Worm (Caenorhabditis elegans) whole organism, mixed stage, embryonic: ENCODE measurements around the gene C04E12.4.
"Not testable (repeated sequence)": the region's sequence is repeated elsewhere in the genome, so short reads cannot be mapped to it uniquely, and the experiment has no call there.

Experiments used
- M03D4.4 ChIP-seq: sonication (generic microtip); optimal IDR thresholded peaks from 2 replicates; lab custom pipeline; 2017; ENCODE audit warnings: mild to moderate bottlenecking, missing genetic modification characterization, missing compliant biosample characterization
- ceh-39 ChIP-seq: fragments of 150-350 bp; optimal IDR thresholded peaks from 2 replicates; lab custom pipeline; 2014; ENCODE audit warnings: missing biosample characterization, missing genetic modification characterization
- ceh-43 ChIP-seq: fragments of 200-800 bp; sonication (Bioruptor generic); optimal IDR thresholded peaks from 2 replicates; lab custom pipeline; 2018; ENCODE audit warnings: mild to moderate bottlenecking, missing genetic modification characterization, moderate library complexity, missing compliant biosample characterization
- ceh-83 ChIP-seq: fragments of 200-800 bp; sonication (Bioruptor generic); optimal IDR thresholded peaks from 2 replicates; lab custom pipeline; 2018; ENCODE audit warnings: mild to moderate bottlenecking, missing genetic modification characterization, missing compliant biosample characterization
- ces-1 ChIP-seq: fragments of 150-350 bp; optimal IDR thresholded peaks from 2 replicates; lab custom pipeline; 2014; ENCODE audit warnings: missing biosample characterization, missing genetic modification reagents, missing genetic modification characterization
- drap-1 ChIP-seq: fragments of 200-800 bp; sonication (Bioruptor generic); optimal IDR thresholded peaks from 3 replicates; lab custom pipeline; 2018; ENCODE audit warnings: mild to moderate bottlenecking, missing genetic modification characterization, missing compliant biosample characterization
- elt-3 ChIP-seq: fragments of 150-350 bp; optimal IDR thresholded peaks from 2 replicates; lab custom pipeline; 2014; ENCODE audit warnings: missing biosample characterization, missing genetic modification characterization
- flh-1 ChIP-seq: fragments of 200-800 bp; sonication (Bioruptor generic); optimal IDR thresholded peaks from 2 replicates; lab custom pipeline; 2018; ENCODE audit warnings: mild to moderate bottlenecking, missing genetic modification characterization, moderate library complexity, missing compliant biosample characterization
- ham-2 ChIP-seq: fragments of 200-800 bp; sonication (Bioruptor generic); optimal IDR thresholded peaks from 2 replicates; lab custom pipeline; 2018; ENCODE audit warnings: mild to moderate bottlenecking, missing genetic modification characterization, missing compliant biosample characterization
- hlh-1 ChIP-seq: fragments of 150-350 bp; optimal IDR thresholded peaks from 2 replicates; lab custom pipeline; 2014; ENCODE audit warnings: missing biosample characterization, missing genetic modification reagents, missing genetic modification characterization
- lin-13 ChIP-seq: fragments of 150-350 bp; optimal IDR thresholded peaks from 2 replicates; lab custom pipeline; 2014; ENCODE audit warnings: missing biosample characterization, missing genetic modification characterization
- lin-32 ChIP-seq: fragments of 200-800 bp; sonication (Bioruptor generic); optimal IDR thresholded peaks from 2 replicates; lab custom pipeline; 2018; ENCODE audit warnings: mild to moderate bottlenecking, missing genetic modification characterization, missing compliant biosample characterization
- mab-5 ChIP-seq: fragments of 150-350 bp; optimal IDR thresholded peaks from 2 replicates; lab custom pipeline; 2014; ENCODE audit warnings: missing biosample characterization, missing genetic modification characterization
- mep-1 ChIP-seq: fragments of 150-350 bp; optimal IDR thresholded peaks from 2 replicates; lab custom pipeline; 2017; ENCODE audit warnings: missing biosample characterization, missing genetic modification reagents, missing genetic modification characterization, inconsistent platforms
- mls-2 ChIP-seq: sonication (generic microtip); optimal IDR thresholded peaks from 2 replicates; lab custom pipeline; 2016; ENCODE audit warnings: mild to moderate bottlenecking, missing genetic modification characterization, moderate library complexity, missing compliant biosample characterization
- nhr-12 ChIP-seq: fragments of 150-350 bp; optimal IDR thresholded peaks from 2 replicates; lab custom pipeline; 2014; ENCODE audit warnings: missing biosample characterization, missing genetic modification characterization
- nhr-2 ChIP-seq: fragments of 150-350 bp; optimal IDR thresholded peaks from 2 replicates; lab custom pipeline; 2014; ENCODE audit warnings: missing biosample characterization, missing genetic modification characterization
- nhr-76 ChIP-seq: sonication (generic microtip); optimal IDR thresholded peaks from 2 replicates; lab custom pipeline; 2017; ENCODE audit warnings: missing biosample characterization, missing genetic modification characterization
- pha-4 ChIP-seq: fragments of 150-350 bp; optimal IDR thresholded peaks from 2 replicates; lab custom pipeline; 2018; ENCODE audit warnings: missing biosample characterization, missing genetic modification reagents, missing genetic modification characterization
- sem-2 ChIP-seq: fragments of 200-800 bp; sonication (Bioruptor generic); optimal IDR thresholded peaks from 2 replicates; lab custom pipeline; 2018; ENCODE audit warnings: mild to moderate bottlenecking, missing genetic modification characterization, missing compliant biosample characterization
- snpc-4 ChIP-seq: fragments of 150-350 bp; optimal IDR thresholded peaks from 2 replicates; lab custom pipeline; 2014; ENCODE audit warnings: missing biosample characterization, missing genetic modification characterization
- tbx-8 ChIP-seq: fragments of 200-800 bp; sonication (Bioruptor generic); optimal IDR thresholded peaks from 2 replicates; lab custom pipeline; 2018; ENCODE audit warnings: mild to moderate bottlenecking, missing genetic modification characterization, moderate library complexity, missing compliant biosample characterization
- unc-120 ChIP-seq: sonication (generic microtip); optimal IDR thresholded peaks from 2 replicates; lab custom pipeline; 2017; ENCODE audit warnings: missing genetic modification characterization, missing compliant biosample characterization; ENCODE audit not compliant: poor library complexity, severe bottlenecking
- unc-39 ChIP-seq: fragments of 150-350 bp; optimal IDR thresholded peaks from 2 replicates; lab custom pipeline; 2014; ENCODE audit warnings: missing biosample characterization, missing genetic modification characterization
- zip-8 ChIP-seq: fragments of 150-350 bp; optimal IDR thresholded peaks from 2 replicates; lab custom pipeline; 2014; ENCODE audit warnings: missing biosample characterization, missing genetic modification characterization

Gene C04E12.4

DNA sequence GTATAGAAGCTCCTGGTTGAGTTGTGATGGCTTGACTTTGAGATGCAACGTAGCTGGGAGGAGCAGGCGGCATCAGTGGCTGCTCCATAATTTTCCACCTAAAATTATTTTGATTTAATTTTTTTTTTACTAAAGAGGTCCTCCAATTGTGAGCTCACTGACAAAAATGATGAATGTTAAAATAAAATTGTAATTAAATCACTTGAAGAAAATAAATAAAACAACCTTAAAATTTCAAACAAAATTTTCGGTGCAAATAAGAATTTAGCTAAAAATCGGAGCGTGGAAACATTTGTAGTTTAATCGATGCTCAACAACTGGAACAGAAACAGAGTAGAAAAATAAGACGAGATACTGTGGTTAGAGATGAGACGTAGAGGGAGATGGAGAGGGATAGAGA is 5.5 kb upstream of the C04E12.4 start, which contains the start of gene scrm-3:
TSS of gene scrm-3 (minus strand) at position 101 of the 400 bp plus-strand sequence.
- no peak for TF ChIP-seq ham-2
- TF ChIP-seq M03D4.4 (tag; lab: Kevin White, UChicago) = no peak

DNA sequence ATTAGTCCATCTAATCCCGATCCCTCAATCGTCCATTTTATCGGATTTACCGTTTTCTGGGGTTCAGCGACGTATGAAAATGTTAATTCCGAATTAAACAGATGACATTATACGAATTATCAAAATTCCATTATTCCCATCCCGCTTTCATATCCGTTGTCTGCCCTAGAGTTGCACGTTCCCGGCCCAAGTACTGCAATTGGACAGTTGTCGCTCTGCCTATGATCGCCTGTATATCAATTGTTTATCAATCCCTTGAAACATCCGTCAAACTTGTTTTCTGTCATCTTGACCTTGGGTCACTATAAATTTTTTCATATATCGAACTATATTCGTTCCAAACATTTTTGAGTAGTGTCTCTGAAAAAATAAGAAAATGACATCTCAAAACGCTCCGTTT is 4.3 kb upstream of the C04E12.4 start, which contains the start of gene C04E12.5:
TSS of gene C04E12.5 (plus strand) at position 301 of the 400 bp plus-strand sequence.
- no peak for TF ChIP-seq snpc-4
- no peak for TF ChIP-seq mab-5 (tag; lab: Kevin White, UChicago)
- TF ChIP-seq hlh-1 (tag; lab: Kevin White, UChicago) = no peak
- no peak for TF ChIP-seq ces-1 (GFP tag; lab: Kevin White, UChicago)
- TF ChIP-seq drap-1 (GFP tag; lab: Kevin White, UChicago) = no peak
- no peak for TF ChIP-seq sem-2 (GFP tag; lab: Kevin White, UChicago)
- no peak for TF ChIP-seq zip-8 (tag; lab: Kevin White, UChicago)
- no peak for TF ChIP-seq pha-4 (tag; lab: Kevin White, UChicago)
- no peak for TF ChIP-seq mls-2 (tag; lab: Kevin White, UChicago)
- no peak for TF ChIP-seq elt-3

DNA sequence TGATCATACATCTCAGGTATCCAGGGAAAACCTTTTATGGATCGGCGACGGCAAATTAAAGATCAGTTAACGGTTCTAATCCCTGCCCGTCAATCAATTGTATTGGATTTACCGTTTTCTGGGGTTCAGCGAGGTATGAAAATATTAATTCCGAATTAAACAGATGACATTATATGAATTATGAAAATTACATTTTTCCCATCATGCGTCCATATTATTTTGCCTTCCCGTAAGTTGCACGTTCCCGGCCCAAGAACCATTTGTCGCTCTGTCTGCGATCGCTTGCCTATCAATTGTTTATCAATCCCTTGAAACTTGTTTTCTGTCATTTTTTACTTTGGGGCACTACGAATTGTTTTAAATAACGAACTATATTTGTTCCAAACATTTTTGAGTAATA is 942 bp upstream of the C04E12.4 start:
- no peak for TF ChIP-seq ceh-39 (tag; lab: Kevin White, UChicago)

DNA sequence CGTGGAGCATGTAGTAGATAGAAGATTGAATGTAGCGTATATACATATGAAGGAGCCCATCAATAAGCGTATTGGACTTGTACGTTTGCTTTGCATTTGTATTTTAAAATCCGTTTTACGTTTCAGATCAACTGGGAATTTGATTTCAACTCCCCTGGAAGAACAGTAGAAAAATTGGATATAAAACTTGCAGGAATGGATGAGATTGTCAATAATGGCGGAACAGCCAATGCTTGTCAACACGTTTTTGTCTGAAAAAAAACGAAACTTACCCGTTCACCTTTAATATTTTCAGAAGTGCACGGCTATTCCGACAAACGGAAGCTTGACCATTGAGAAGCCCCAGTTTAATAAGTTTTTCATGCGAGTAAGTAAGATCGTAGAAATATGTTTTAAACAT is 5.2 kb downstream of the C04E12.4 start, which contains the start of gene C04E12.2:
TSS of gene C04E12.2 (plus strand) at position 301 of the 400 bp plus-strand sequence.
- TF ChIP-seq sem-2 (GFP tag; lab: Kevin White, UChicago); nhr-2 (tag; lab: Kevin White, UChicago); tbx-8 (GFP tag; lab: Kevin White, UChicago): not testable (repeated sequence)

DNA sequence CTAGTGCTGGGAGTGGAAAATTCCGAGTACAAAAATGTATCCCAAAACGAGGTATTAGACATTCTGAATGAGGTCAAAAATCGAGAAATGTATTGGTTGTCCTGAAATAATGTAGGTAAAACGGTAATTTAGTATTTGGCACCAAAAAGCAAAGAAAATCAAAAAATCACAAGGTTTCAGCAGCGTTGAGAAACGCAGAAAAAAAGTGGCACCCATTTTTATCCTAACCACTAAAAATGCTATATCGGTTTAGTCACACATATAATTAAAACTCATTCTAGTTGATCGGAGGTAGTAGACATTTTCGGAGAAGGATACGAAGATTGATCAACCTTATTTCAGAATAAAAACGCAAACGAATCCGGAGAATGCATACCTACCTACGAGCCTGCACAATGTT is 10.1 kb downstream of the C04E12.4 start, which contains the start of gene srx-121:
TSS of gene srx-121 (minus strand) at position 101 of the 400 bp plus-strand sequence.
- TF ChIP-seq sem-2 (GFP tag; lab: Kevin White, UChicago) (no peak), ceh-43 (GFP tag; lab: Kevin White, UChicago) (no peak), ceh-83 (GFP tag; lab: Kevin White, UChicago) (no peak), tbx-8 (GFP tag; lab: Kevin White, UChicago) (no peak), ham-2 (no peak), zip-8 (tag; lab: Kevin White, UChicago) (no peak), pha-4 (tag; lab: Kevin White, UChicago) (no peak), unc-120 (tag; lab: Kevin White, UChicago) (no peak), ceh-39 (tag; lab: Kevin White, UChicago) (no peak), mab-5 (tag; lab: Kevin White, UChicago) (no peak), mep-1 (tag; lab: Kevin White, UChicago) (no peak), drap-1 (GFP tag; lab: Kevin White, UChicago) (no peak), mls-2 (tag; lab: Kevin White, UChicago) (no peak), nhr-12 (tag; lab: Kevin White, UChicago) (no peak), M03D4.4 (tag; lab: Kevin White, UChicago) (no peak), nhr-76 (tag; lab: Kevin White, UChicago) (no peak), snpc-4 (no peak)

DNA sequence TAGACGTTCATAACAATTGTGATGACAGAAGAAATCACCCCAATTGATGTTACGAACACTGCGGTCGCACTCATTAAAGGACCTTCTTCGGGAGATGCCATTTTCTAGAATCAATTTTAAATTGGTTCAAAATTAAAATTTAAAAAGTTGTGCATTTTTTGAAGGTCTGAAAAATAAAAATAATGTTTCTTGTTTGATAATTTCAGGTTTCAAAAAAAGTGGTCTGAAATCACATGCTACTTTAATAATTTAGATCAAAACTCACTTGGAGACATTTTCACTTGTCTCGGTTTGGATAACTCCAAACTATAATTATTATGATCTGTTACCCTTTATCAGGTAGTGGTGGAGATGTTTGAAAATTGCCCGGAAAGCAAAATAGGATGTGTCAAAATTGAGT is 14.4 kb downstream of the C04E12.4 start, which contains the start of gene srbc-2:
TSS of gene srbc-2 (minus strand) at position 101 of the 400 bp plus-strand sequence.
- no peak for TF ChIP-seq ceh-43 (GFP tag; lab: Kevin White, UChicago)
- no peak for TF ChIP-seq nhr-2 (tag; lab: Kevin White, UChicago)
- no peak for TF ChIP-seq hlh-1 (tag; lab: Kevin White, UChicago)
- TF ChIP-seq flh-1 (GFP tag; lab: Kevin White, UChicago) = no peak

DNA sequence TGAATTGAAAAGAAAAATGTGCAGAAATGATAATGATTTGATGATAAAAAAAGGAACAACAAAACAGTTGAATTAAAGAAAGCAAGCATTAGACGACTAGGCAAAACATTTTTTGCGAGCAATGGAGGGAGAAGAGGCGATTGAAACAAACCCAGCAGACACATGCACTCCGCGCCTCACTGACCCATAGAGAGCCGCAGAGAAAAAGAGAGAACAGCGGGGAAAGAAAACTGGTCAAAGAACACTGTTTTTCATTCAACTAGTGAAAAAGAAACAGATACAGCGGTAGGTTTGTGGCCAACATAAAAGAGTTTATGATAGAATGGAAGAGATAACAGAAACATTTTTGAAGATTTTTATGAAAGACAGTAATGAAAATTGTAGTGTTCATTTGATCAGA is 25.7 kb downstream of the C04E12.4 start:
- TF ChIP-seq mls-2 (tag; lab: Kevin White, UChicago) (no peak), mab-5 (tag; lab: Kevin White, UChicago) (no peak), zip-8 (tag; lab: Kevin White, UChicago) (no peak), sem-2 (GFP tag; lab: Kevin White, UChicago) (no peak), lin-32 (no peak), nhr-76 (tag; lab: Kevin White, UChicago) (no peak), lin-13 (tag; lab: Kevin White, UChicago) (no peak), ceh-43 (GFP tag; lab: Kevin White, UChicago) (no peak), flh-1 (GFP tag; lab: Kevin White, UChicago) (no peak), unc-39 (no peak), ham-2 (no peak), ceh-83 (GFP tag; lab: Kevin White, UChicago) (no peak), nhr-12 (tag; lab: Kevin White, UChicago) (no peak), elt-3 (no peak), unc-120 (tag; lab: Kevin White, UChicago) (no peak)
